Fruit fly (Drosophila melanogaster) Kc167 (cell line): ENCODE data around the gene CG4586.

ENCODE experiments used
- Myc ChIP-seq: fragments of >200 bp; optimal IDR thresholded peaks from 2 replicates; lab custom pipeline; 2017; ENCODE audit warnings: missing external identifiers
- Sin3A ChIP-seq: fragments of >200 bp; optimal IDR thresholded peaks from 2 replicates; lab custom pipeline; 2018; ENCODE audit warnings: missing external identifiers
- h ChIP-seq: fragments of >200 bp; optimal IDR thresholded peaks from 3 replicates; lab custom pipeline; 2018; ENCODE audit warnings: missing external identifiers
- insv ChIP-seq: fragments of >200 bp; optimal IDR thresholded peaks from 3 replicates; lab custom pipeline; 2018; ENCODE audit warnings: missing external identifiers
- psq ChIP-seq: fragments of >200 bp; optimal IDR thresholded peaks from 2 replicates; lab custom pipeline; 2017; ENCODE audit warnings: missing external identifiers
- ttk ChIP-seq: sonication (Bioruptor generic); optimal IDR thresholded peaks from 2 replicates; lab custom pipeline; 2017; ENCODE audit warnings: missing external identifiers

CG4586 gene

dm6 chrX:6969364-6970137 is at the start of gene CG4586:
CG4586 (plus strand) TSS chrX:6969918.
- TF ChIP-seq Sin3A (lab: Kevin White, UChicago), result no peak
- TF ChIP-seq insv (lab: Kevin White, UChicago), result no peak
- TF ChIP-seq h (lab: Kevin White, UChicago), result no peak
- TF ChIP-seq ttk, result no peak
- no peak for TF ChIP-seq psq (lab: Kevin White, UChicago)
- no peak for TF ChIP-seq Myc (lab: Kevin White, UChicago)

- TF ChIP-seq insv (lab: Kevin White, UChicago), result no peak
- TF ChIP-seq psq (lab: Kevin White, UChicago), result no peak
- no peak for TF ChIP-seq Sin3A (lab: Kevin White, UChicago)
- TF ChIP-seq Myc (lab: Kevin White, UChicago), result no peak
- TF ChIP-seq ttk, result no peak
- TF ChIP-seq h (lab: Kevin White, UChicago), result no peak
These were observed 40.6 kb upstream of the CG4586 start for dm6 chrX:6929086-6929485.

dm6 chrX:6933749-6934148 is 36.0 kb upstream of the CG4586 start:
- no peak for TF ChIP-seq ttk
- no peak for TF ChIP-seq psq (lab: Kevin White, UChicago)
- TF ChIP-seq insv (lab: Kevin White, UChicago), result no peak
- no peak for TF ChIP-seq h (lab: Kevin White, UChicago)
- TF ChIP-seq Myc (lab: Kevin White, UChicago), result no peak
- TF ChIP-seq Sin3A (lab: Kevin White, UChicago), result no peak

dm6 chrX:6936884-6937283 is 32.8 kb upstream of the CG4586 start:
- TF ChIP-seq psq (lab: Kevin White, UChicago) (no peak), ttk (no peak), h (lab: Kevin White, UChicago) (no peak), insv (lab: Kevin White, UChicago) (no peak), Sin3A (lab: Kevin White, UChicago) (no peak), Myc (lab: Kevin White, UChicago) (no peak)

- TF ChIP-seq ttk (no peak), Sin3A (lab: Kevin White, UChicago) (no peak)
These were observed 32.3 kb upstream of the CG4586 start for dm6 chrX:6937417-6937816.

- TF ChIP-seq psq (lab: Kevin White, UChicago), result no peak
- no peak for TF ChIP-seq insv (lab: Kevin White, UChicago)
- no peak for TF ChIP-seq ttk
- no peak for TF ChIP-seq Sin3A (lab: Kevin White, UChicago)
- TF ChIP-seq Myc (lab: Kevin White, UChicago), result no peak
- no peak for TF ChIP-seq h (lab: Kevin White, UChicago)
These were observed 1.2 kb upstream of the CG4586 start, which contains the start of gene Setd3 for dm6 chrX:6968564-6968963. Setd3 (minus strand) TSS chrX:6968750.

- no peak for TF ChIP-seq insv (lab: Kevin White, UChicago)
- no peak for TF ChIP-seq psq (lab: Kevin White, UChicago)
- no peak for TF ChIP-seq Sin3A (lab: Kevin White, UChicago)
- no peak for TF ChIP-seq h (lab: Kevin White, UChicago)
- TF ChIP-seq Myc (lab: Kevin White, UChicago), result no peak
- TF ChIP-seq ttk, result no peak
These were observed 3.6 kb downstream of the CG4586 start, which contains the start of gene CG3040 for dm6 chrX:6973340-6973739. CG3040 (minus strand) TSS chrX:6973393.

dm6 chrX:6974221-6974620 is 4.5 kb downstream of the CG4586 start:
- TF ChIP-seq h (lab: Kevin White, UChicago) (no peak), Sin3A (lab: Kevin White, UChicago) (no peak), ttk (no peak), Myc (lab: Kevin White, UChicago) (no peak), insv (lab: Kevin White, UChicago) (no peak)

- TF ChIP-seq Sin3A (lab: Kevin White, UChicago), result no peak
- no peak for TF ChIP-seq psq (lab: Kevin White, UChicago)
- no peak for TF ChIP-seq insv (lab: Kevin White, UChicago)
- TF ChIP-seq Myc (lab: Kevin White, UChicago), result no peak
These were observed 6.6 kb downstream of the CG4586 start for dm6 chrX:6976364-6976763.

- TF ChIP-seq insv (lab: Kevin White, UChicago) (no peak), ttk (no peak), Myc (lab: Kevin White, UChicago) (no peak), psq (lab: Kevin White, UChicago) (no peak), h (lab: Kevin White, UChicago) (no peak), Sin3A (lab: Kevin White, UChicago) (no peak)
These were observed 7.2 kb downstream of the CG4586 start for dm6 chrX:6976911-6977310.

- TF ChIP-seq h (lab: Kevin White, UChicago) (no peak), insv (lab: Kevin White, UChicago) (no peak), ttk (no peak), psq (lab: Kevin White, UChicago) (no peak), Myc (lab: Kevin White, UChicago) (no peak), Sin3A (lab: Kevin White, UChicago) (no peak)
These were observed 11.8 kb downstream of the CG4586 start for dm6 chrX:6981470-6981952.

- TF ChIP-seq insv (lab: Kevin White, UChicago) (no peak), Myc (lab: Kevin White, UChicago) (no peak), ttk (no peak), Sin3A (lab: Kevin White, UChicago) (no peak), h (lab: Kevin White, UChicago) (no peak), psq (lab: Kevin White, UChicago) (no peak)
These were observed 12.3 kb downstream of the CG4586 start for dm6 chrX:6982054-6982453.
